Worm (Caenorhabditis elegans) whole organism, L3 larva: ENCODE data around the gene mex-5.

ENCODE experiments used
- aly-2 ChIP-seq: fragments of 150-350 bp; optimal IDR thresholded peaks from 2 replicates; lab custom pipeline; 2014; ENCODE audit warnings: missing biosample characterization, missing genetic modification characterization
- daf-12 ChIP-seq: fragments of 150-350 bp; optimal IDR thresholded peaks from 2 replicates; lab custom pipeline; 2014; ENCODE audit warnings: missing biosample characterization, missing genetic modification reagents, missing genetic modification characterization
- elt-1 ChIP-seq: fragments of 150-350 bp; optimal IDR thresholded peaks from 2 replicates; lab custom pipeline; 2014; ENCODE audit warnings: missing biosample characterization, missing genetic modification characterization
- elt-3 ChIP-seq, 3 experiments: fragments of 150-350 bp in 1 of 3; sonication (generic microtip) in 2 of 3; optimal IDR thresholded peaks; 2 replicates in 2 of 3; 4 replicates in 1 of 3; lab custom pipeline; 2014 to 2017; ENCODE audit warnings: missing biosample characterization in 3 of 3, missing genetic modification characterization in 3 of 3
- nhr-23 ChIP-seq: fragments of 150-350 bp; optimal IDR thresholded peaks from 2 replicates; lab custom pipeline; 2014; ENCODE audit warnings: missing biosample characterization, missing genetic modification reagents, missing genetic modification characterization
- pha-4 ChIP-seq: fragments of 150-350 bp; optimal IDR thresholded peaks from 2 replicates; lab custom pipeline; 2014; ENCODE audit warnings: missing biosample characterization, missing genetic modification reagents, missing genetic modification characterization
- pqm-1 ChIP-seq: fragments of 150-350 bp; optimal IDR thresholded peaks from 2 replicates; lab custom pipeline; 2017; ENCODE audit warnings: missing biosample characterization, missing genetic modification characterization, inconsistent platforms
- skn-1 ChIP-seq: fragments of 150-350 bp; optimal IDR thresholded peaks from 2 replicates; lab custom pipeline; 2014; ENCODE audit warnings: missing biosample characterization, missing genetic modification characterization
- snpc-4 ChIP-seq: fragments of 150-350 bp; optimal IDR thresholded peaks from 2 replicates; lab custom pipeline; 2014; ENCODE audit warnings: missing biosample characterization, missing genetic modification characterization
- ztf-11 ChIP-seq: fragments of 150-350 bp; optimal IDR thresholded peaks from 2 replicates; lab custom pipeline; 2014; ENCODE audit warnings: missing biosample characterization, missing genetic modification characterization

- TF ChIP-seq nhr-23, result peak; percentile 28
- TF ChIP-seq ztf-11 (tag; lab: Kevin White, UChicago), result no peak
- TF ChIP-seq elt-3 (tag; optimal IDR thresholded peaks at IDR 0.05; lab: Kevin White, UChicago), result no peak
- no peak for TF ChIP-seq skn-1
- TF ChIP-seq elt-1 (tag; lab: Kevin White, UChicago), result no peak
- TF ChIP-seq pha-4 (tag; lab: Kevin White, UChicago), result peak; percentile 42
- no peak for TF ChIP-seq pqm-1
- TF ChIP-seq snpc-4, result no peak
- TF ChIP-seq aly-2 (tag; lab: Kevin White, UChicago), result no peak
- TF ChIP-seq daf-12 (tag; lab: Kevin White, UChicago), result no peak
Observed at ce11 chrIV:13370235-13370739, 16.8 kb downstream of the mex-5 start, which contains the start of the genes rla-2, popl-7 and Y62E10A.24.
